Worm (Caenorhabditis elegans): ENCODE data around the gene srsx-28.

The srsx-28 gene

DNA sequence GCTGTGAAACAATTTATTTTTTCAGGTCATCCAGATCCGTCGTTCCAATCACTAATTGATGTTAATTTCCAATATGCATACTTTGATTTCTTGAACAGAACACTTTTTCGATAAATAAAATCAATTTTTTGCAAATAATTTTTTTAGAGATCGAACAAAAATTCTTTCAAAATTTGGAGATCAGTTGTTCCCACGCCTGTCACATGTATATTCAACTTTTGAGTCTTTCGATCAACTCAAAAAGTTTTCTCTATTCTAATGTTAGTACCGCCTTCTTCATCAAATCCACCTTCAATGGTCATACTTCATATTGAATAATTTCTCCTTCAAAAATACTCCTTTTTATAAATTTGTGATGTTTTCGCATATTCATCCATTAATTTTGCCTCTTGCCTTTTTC lies 2.3 kb downstream of the srsx-28 start, which contains the start of gene srsx-29:
TSS of gene srsx-29 (plus strand) at position 301 of the 400 bp plus-strand sequence.
- TF ChIP-seq sea-1 (GFP tag; conservative IDR thresholded peaks at IDR 0.05) (no peak), F13C5.2 (tag; optimal IDR thresholded peaks at IDR 0.05) (no peak), ama-1 (optimal IDR thresholded peaks at IDR 0.05) (no peak), B0310.2 (tag; optimal IDR thresholded peaks at IDR 0.05) (no peak), aly-1 (tag; optimal IDR thresholded peaks at IDR 0.05) (no peak), hnd-1 (tag; optimal IDR thresholded peaks at IDR 0.05) (no peak), ceh-13 (GFP tag; optimal IDR thresholded peaks at IDR 0.05) (no peak), ceh-36 (tag; optimal IDR thresholded peaks at IDR 0.05) (no peak), tbx-11 (GFP tag; IDR thresholded peaks at IDR 0.05) (no peak), scrt-1 (GFP tag; IDR thresholded peaks at IDR 0.05) (no peak), tbx-37 (GFP tag; conservative IDR thresholded peaks at IDR 0.05) (no peak), flt-1 (GFP tag; IDR thresholded peaks at IDR 0.05) (no peak), ets-7 (tag; optimal IDR thresholded peaks at IDR 0.05) (no peak), tra-4 (tag; optimal IDR thresholded peaks at IDR 0.05) (no peak), hmg-4 (GFP tag; optimal IDR thresholded peaks at IDR 0.05) (no peak), hmbx-1 (tag; optimal IDR thresholded peaks at IDR 0.05) (no peak), pes-1 (GFP tag; IDR thresholded peaks at IDR 0.05) (no peak)

- no peak for TF ChIP-seq aly-1 (tag; optimal IDR thresholded peaks at IDR 0.05)
- no peak for TF ChIP-seq F13C5.2 (tag; optimal IDR thresholded peaks at IDR 0.05)
- TF ChIP-seq ceh-13 (GFP tag; optimal IDR thresholded peaks at IDR 0.05): no peak
Measured at ce11 chrV:10158528-10158927, 6.2 kb downstream of the srsx-28 start, which contains the start of gene srsx-30. TSS of gene srsx-30 (plus strand) at chrV:10158828.

- TF ChIP-seq scrt-1 (GFP tag; IDR thresholded peaks at IDR 0.05) (no peak), F13C5.2 (tag; optimal IDR thresholded peaks at IDR 0.05) (no peak), B0310.2 (tag; optimal IDR thresholded peaks at IDR 0.05) (no peak), sea-1 (GFP tag; conservative IDR thresholded peaks at IDR 0.05) (no peak), ceh-36 (tag; optimal IDR thresholded peaks at IDR 0.05) (no peak), ama-1 (optimal IDR thresholded peaks at IDR 0.05) (no peak)
Measured at ce11 chrV:10159972-10160371, 7.6 kb downstream of the srsx-28 start.

DNA sequence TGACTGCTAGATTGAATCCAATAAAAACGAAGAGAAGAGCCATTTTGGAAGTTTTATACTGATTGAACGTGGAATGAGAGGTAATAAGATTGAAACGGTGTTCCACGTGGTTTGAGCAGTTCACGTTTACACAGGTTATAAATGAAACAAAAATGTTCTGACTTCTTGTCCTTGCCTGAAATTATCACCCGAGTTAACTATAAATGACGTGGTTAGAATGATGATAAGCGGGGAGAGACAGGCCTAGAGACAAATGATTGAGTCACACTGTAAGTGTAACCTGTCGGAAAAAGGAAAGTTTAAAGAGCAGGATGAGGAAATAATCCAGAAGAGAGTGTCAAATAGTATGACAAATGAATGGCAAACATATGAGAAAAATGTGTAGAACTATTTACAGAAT lies 8.6 kb downstream of the srsx-28 start, which contains the start of gene C51E3.10:
TSS of gene C51E3.10 (minus strand) at position 181 of the 400 bp plus-strand sequence.
- TF ChIP-seq hmbx-1 (tag; optimal IDR thresholded peaks at IDR 0.05) (no peak), sea-1 (GFP tag; conservative IDR thresholded peaks at IDR 0.05) (no peak), ceh-36 (tag; optimal IDR thresholded peaks at IDR 0.05) (no peak), hmg-4 (GFP tag; optimal IDR thresholded peaks at IDR 0.05) (no peak), flt-1 (GFP tag; IDR thresholded peaks at IDR 0.05) (no peak), aly-1 (tag; optimal IDR thresholded peaks at IDR 0.05) (no peak), B0310.2 (tag; optimal IDR thresholded peaks at IDR 0.05) (no peak), ama-1 (optimal IDR thresholded peaks at IDR 0.05) (no peak), scrt-1 (GFP tag; IDR thresholded peaks at IDR 0.05) (no peak)

ce11 chrV:10166368-10166767 lies 14.0 kb downstream of the srsx-28 start, which contains the start of gene C51E3.6:
TSS of gene C51E3.6 (minus strand) at chrV:10166468.
- TF ChIP-seq scrt-1 (GFP tag; IDR thresholded peaks at IDR 0.05): no peak
- TF ChIP-seq ceh-36 (tag; optimal IDR thresholded peaks at IDR 0.05): no peak
- no peak for TF ChIP-seq ets-7 (tag; optimal IDR thresholded peaks at IDR 0.05)
- TF ChIP-seq hmbx-1 (tag; optimal IDR thresholded peaks at IDR 0.05): no peak
- TF ChIP-seq sea-1 (GFP tag; conservative IDR thresholded peaks at IDR 0.05): no peak
- no peak for TF ChIP-seq ceh-13 (GFP tag; optimal IDR thresholded peaks at IDR 0.05)
- no peak for TF ChIP-seq pes-1 (GFP tag; IDR thresholded peaks at IDR 0.05)
- no peak for TF ChIP-seq F13C5.2 (tag; optimal IDR thresholded peaks at IDR 0.05)
- TF ChIP-seq ama-1 (optimal IDR thresholded peaks at IDR 0.05): no peak
- TF ChIP-seq flt-1 (GFP tag; IDR thresholded peaks at IDR 0.05): no peak
- no peak for TF ChIP-seq hmg-4 (GFP tag; optimal IDR thresholded peaks at IDR 0.05)
- TF ChIP-seq B0310.2 (tag; optimal IDR thresholded peaks at IDR 0.05): no peak
- TF ChIP-seq hnd-1 (tag; optimal IDR thresholded peaks at IDR 0.05): no peak
- no peak for TF ChIP-seq aly-1 (tag; optimal IDR thresholded peaks at IDR 0.05)
- no peak for TF ChIP-seq tbx-37 (GFP tag; conservative IDR thresholded peaks at IDR 0.05)
- TF ChIP-seq tra-4 (tag; optimal IDR thresholded peaks at IDR 0.05): no peak
- no peak for TF ChIP-seq tbx-11 (GFP tag; IDR thresholded peaks at IDR 0.05)

- TF ChIP-seq flt-1 (GFP tag; IDR thresholded peaks at IDR 0.05) (no peak), sea-1 (GFP tag; conservative IDR thresholded peaks at IDR 0.05) (no peak), tbx-37 (GFP tag; conservative IDR thresholded peaks at IDR 0.05) (no peak), scrt-1 (GFP tag; IDR thresholded peaks at IDR 0.05) (no peak), B0310.2 (tag; optimal IDR thresholded peaks at IDR 0.05) (no peak), ets-7 (tag; optimal IDR thresholded peaks at IDR 0.05) (no peak), F13C5.2 (tag; optimal IDR thresholded peaks at IDR 0.05) (no peak), hnd-1 (tag; optimal IDR thresholded peaks at IDR 0.05) (no peak), ama-1 (optimal IDR thresholded peaks at IDR 0.05) (no peak), pes-1 (GFP tag; IDR thresholded peaks at IDR 0.05) (no peak), ceh-13 (GFP tag; optimal IDR thresholded peaks at IDR 0.05) (no peak), hmbx-1 (tag; optimal IDR thresholded peaks at IDR 0.05) (no peak), tra-4 (tag; optimal IDR thresholded peaks at IDR 0.05) (no peak), tbx-11 (GFP tag; IDR thresholded peaks at IDR 0.05) (no peak)
Measured at ce11 chrV:10168870-10169269, 16.5 kb downstream of the srsx-28 start.

- no peak for TF ChIP-seq tbx-37 (GFP tag; conservative IDR thresholded peaks at IDR 0.05)
- no peak for TF ChIP-seq ets-7 (tag; optimal IDR thresholded peaks at IDR 0.05)
- TF ChIP-seq hnd-1 (tag; optimal IDR thresholded peaks at IDR 0.05): no peak
Measured at ce11 chrV:10173653-10174052, 21.3 kb downstream of the srsx-28 start, which contains the start of gene egl-3. TSS of gene egl-3 (minus strand) at chrV:10173753.

DNA sequence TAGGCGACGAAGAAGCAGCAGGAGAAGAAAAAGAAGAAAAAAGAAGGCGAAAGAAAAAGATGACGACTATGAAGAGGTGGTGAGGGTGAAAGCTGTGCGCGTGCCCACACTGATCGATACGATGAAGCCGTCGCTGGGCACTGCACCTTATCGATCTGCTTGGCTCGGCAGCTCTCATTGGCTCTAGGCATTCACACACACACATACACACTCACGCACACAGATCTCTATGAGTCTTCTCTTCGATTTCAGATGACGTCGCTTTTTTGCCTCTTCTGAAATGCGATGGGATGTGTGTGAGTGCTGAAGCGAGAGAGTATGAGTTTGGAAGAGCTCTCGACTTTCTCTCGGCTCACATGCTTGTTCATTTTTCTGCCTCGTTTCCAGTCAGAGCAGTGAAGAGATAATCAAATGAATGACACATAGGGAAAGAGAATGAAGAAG lies 22.3 kb downstream of the srsx-28 start:
- TF ChIP-seq tra-4 (tag; optimal IDR thresholded peaks at IDR 0.05): no peak
- TF ChIP-seq tbx-11 (GFP tag; IDR thresholded peaks at IDR 0.05): no peak
- no peak for TF ChIP-seq scrt-1 (GFP tag; IDR thresholded peaks at IDR 0.05)
- TF ChIP-seq flt-1 (GFP tag; IDR thresholded peaks at IDR 0.05): no peak
- no peak for TF ChIP-seq ets-7 (tag; optimal IDR thresholded peaks at IDR 0.05)
- TF ChIP-seq B0310.2 (tag; optimal IDR thresholded peaks at IDR 0.05): no peak

Measured in whole organism, early embryonic.